Worm (Caenorhabditis elegans): ENCODE data around the gene txt-18.

DNA sequence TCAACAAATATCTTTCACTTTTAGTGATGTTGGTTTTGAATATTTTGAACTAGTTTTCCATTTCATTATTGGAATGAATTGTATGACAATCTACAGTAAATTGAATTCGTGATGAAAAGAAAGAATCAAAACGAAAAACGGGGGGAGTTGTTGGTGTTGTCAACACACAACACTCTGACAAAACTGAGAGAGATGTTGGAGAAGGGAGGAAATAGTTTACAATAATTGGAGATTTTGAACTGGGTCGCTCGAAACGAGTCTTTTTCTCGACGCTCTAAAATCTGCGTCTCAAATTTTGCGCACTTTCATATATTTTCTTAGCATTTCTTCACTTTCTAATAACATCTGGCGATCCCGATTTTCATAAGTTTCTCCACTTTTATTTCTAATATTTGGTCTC is at the start of gene txt-18:
- TF ChIP-seq unc-62 (GFP tag; optimal IDR thresholded peaks at IDR 0.05) (no peak), snpc-4 (tag; optimal IDR thresholded peaks at IDR 0.05) (no peak), elt-3 (tag; optimal IDR thresholded peaks at IDR 0.05) (no peak)
